Worm (Caenorhabditis elegans): ENCODE data around the gene F58A3.4.

Gene F58A3.4

DNA sequence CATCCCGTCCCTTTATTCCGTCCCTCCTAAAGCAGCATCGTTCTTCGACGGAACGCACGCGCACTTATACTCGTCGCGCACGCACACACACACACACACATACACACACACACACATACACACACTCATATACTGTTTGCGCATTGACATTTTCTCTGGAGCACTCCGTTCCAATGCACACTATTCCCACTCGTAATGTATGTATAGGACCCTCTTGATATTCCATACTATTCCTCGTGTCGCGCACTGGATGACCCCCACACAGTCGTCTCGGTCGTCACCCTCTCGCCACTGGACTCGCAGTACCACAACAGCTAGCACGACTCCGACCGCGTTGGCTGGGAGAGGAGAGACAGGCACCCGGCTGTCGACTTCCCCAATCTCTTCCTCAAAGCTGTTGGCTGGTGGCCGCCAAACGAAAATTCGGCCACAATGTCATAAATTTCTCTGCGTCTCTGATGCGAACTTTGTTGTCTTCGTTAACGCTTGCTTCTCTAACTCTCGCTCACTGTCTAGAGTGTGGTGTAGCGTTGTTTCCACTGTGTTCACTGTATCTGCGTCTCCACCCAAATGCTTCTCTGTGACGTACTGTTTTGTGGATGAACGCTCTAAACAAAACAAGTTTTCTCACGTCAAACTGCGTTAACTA, 20.7 kb upstream of the F58A3.4 start:
- TF ChIP-seq akir-1 (GFP tag; optimal IDR thresholded peaks at IDR 0.05) (peak; percentile 57), F49E8.2 (tag; optimal IDR thresholded peaks at IDR 0.05; ENCODE audit: insufficient read depth) (no peak), ceh-27 (GFP tag; optimal IDR thresholded peaks at IDR 0.05) (peak; percentile 80), ets-4 (GFP tag; optimal IDR thresholded peaks at IDR 0.05) (peak; percentile 72), snpc-4 (GFP tag; optimal IDR thresholded peaks at IDR 0.05) (peak; percentile 50), snpc-4 (tag; optimal IDR thresholded peaks at IDR 0.05) (peak in 1 of 4 experiments; percentile 46), lin-26 (GFP tag; IDR thresholded peaks at IDR 0.05) (0 out of 2 replicates have a peak, but pooled peaks have one; percentile 45), attf-5 (GFP tag; optimal IDR thresholded peaks at IDR 0.05) (peak; percentile 81), madf-8 (GFP tag; conservative IDR thresholded peaks at IDR 0.05) (no peak), Y95B8A.8 (GFP tag; IDR thresholded peaks at IDR 0.05) (no peak), nhr-27 (tag; optimal IDR thresholded peaks at IDR 0.05) (peak; percentile 22), cebp-1 (GFP tag; IDR thresholded peaks at IDR 0.05) (peak; percentile 48; the same call in 1 of the 2 replicates), cebp-1 (tag; optimal IDR thresholded peaks at IDR 0.05) (peak; percentile 81), ztf-26 (tag; optimal IDR thresholded peaks at IDR 0.05) (peak; percentile 83), egl-18 (GFP tag; IDR thresholded peaks at IDR 0.05) (peak; percentile 77; the same call in 1 of the 2 replicates), ztf-18 (tag; optimal IDR thresholded peaks at IDR 0.05) (peak; percentile 55), B0035.1 (tag; optimal IDR thresholded peaks at IDR 0.05) (peak; percentile 54), F22D6.2 (tag; optimal IDR thresholded peaks at IDR 0.05) (peak; percentile 2), ZK185.1 (tag; optimal IDR thresholded peaks at IDR 0.05; ENCODE audit: poor library complexity, severe bottlenecking) (peak; percentile 72), B0336.3 (GFP tag; IDR thresholded peaks at IDR 0.05) (no peak; the same call in 1 of the 2 replicates), pbrm-1 (GFP tag; IDR thresholded peaks at IDR 0.05) (peak; percentile 63), nhr-80 (tag; optimal IDR thresholded peaks at IDR 0.05) (peak; percentile 78), lsl-1 (GFP tag; optimal IDR thresholded peaks at IDR 0.05) (no peak), chd-7 (tag; optimal IDR thresholded peaks at IDR 0.05) (peak; percentile 43), lsy-27 (tag; optimal IDR thresholded peaks at IDR 0.05; ENCODE audit: borderline replicate concordance, insufficient read depth) (no peak), ceh-100 (GFP tag; IDR thresholded peaks at IDR 0.05) (0 out of 2 replicates have a peak, but pooled peaks have one; percentile 19), mel-28 (tag; optimal IDR thresholded peaks at IDR 0.05; ENCODE audit: borderline replicate concordance) (no peak), zfh-2 (GFP tag; conservative IDR thresholded peaks at IDR 0.05) (peak; percentile 99), ztf-3 (GFP tag; optimal IDR thresholded peaks at IDR 0.05) (no peak), C17E4.6 (GFP tag; IDR thresholded peaks at IDR 0.05) (no peak), sea-2 (GFP tag; IDR thresholded peaks at IDR 0.05) (no peak), F57A8.1 (GFP tag; optimal IDR thresholded peaks at IDR 0.05) (peak; percentile 9), snpc-3.4 (tag; optimal IDR thresholded peaks at IDR 0.05) (peak; percentile 21), gei-17 (GFP tag; optimal IDR thresholded peaks at IDR 0.05) (peak; percentile 74), nfyb-1 (GFP tag; IDR thresholded peaks at IDR 0.05) (peak; percentile 80), hmg-20 (GFP tag; IDR thresholded peaks at IDR 0.05) (peak; percentile 31), bed-2 (GFP tag; IDR thresholded peaks at IDR 0.05) (no peak), somi-1 (GFP tag; optimal IDR thresholded peaks at IDR 0.05) (peak; percentile 52), ekl-4 (GFP tag; IDR thresholded peaks at IDR 0.05) (peak; percentile 75), ceh-40 (GFP tag; IDR thresholded peaks at IDR 0.05) (no peak), nhr-120 (GFP tag; IDR thresholded peaks at IDR 0.05) (no peak), rec-8 (tag; optimal IDR thresholded peaks at IDR 0.05) (peak in 1 of 2 experiments; percentile 52), lin-35 (GFP tag; optimal IDR thresholded peaks at IDR 0.05) (peak in 1 of 3 experiments; percentile 64), mxl-1 (tag; optimal IDR thresholded peaks at IDR 0.05) (peak; percentile 55), T07F8.4 (tag; optimal IDR thresholded peaks at IDR 0.05) (peak; percentile 54), K11D2.4 (GFP tag; IDR thresholded peaks at IDR 0.05) (no peak), mcd-1 (GFP tag; IDR thresholded peaks at IDR 0.05) (peak; percentile 72)

Measured in whole organism, young adult.